Fruit fly (Drosophila melanogaster): Measurements from ENCODE around the gene CG43760.

CG43760 gene

dm6 chr2L:15750523-15751258 lies 26.0 kb downstream of the CG43760 start, which contains the start of gene ND-B17:
Gene ND-B17 (minus strand): TSS chr2L:15751078.
- TF ChIP-seq CG17801 (GFP tag; optimal IDR thresholded peaks at IDR 0.05; ENCODE audit: partially characterized antibody), result no peak

- TF ChIP-seq CG17801 (GFP tag; optimal IDR thresholded peaks at IDR 0.05; ENCODE audit: partially characterized antibody), result peak; percentile 50
These were observed 27.3 kb downstream of the CG43760 start for dm6 chr2L:15749313-15749712.

dm6 chr2L:15748261-15748553 lies 28.4 kb downstream of the CG43760 start:
- no peak for TF ChIP-seq CG17801 (GFP tag; optimal IDR thresholded peaks at IDR 0.05; ENCODE audit: partially characterized antibody)

dm6 chr2L:15747394-15748260 lies 29.0 kb downstream of the CG43760 start, which contains the start of gene CycE:
Gene CycE (minus strand): TSS chr2L:15748150.
- TF ChIP-seq CG17801 (GFP tag; optimal IDR thresholded peaks at IDR 0.05; ENCODE audit: partially characterized antibody), result no peak

dm6 chr2L:15746600-15747393 lies 29.9 kb downstream of the CG43760 start:
- TF ChIP-seq CG17801 (GFP tag; optimal IDR thresholded peaks at IDR 0.05; ENCODE audit: partially characterized antibody), result peak; percentile 84

dm6 chr2L:15745989-15746388 lies 30.7 kb downstream of the CG43760 start:
- TF ChIP-seq CG17801 (GFP tag; optimal IDR thresholded peaks at IDR 0.05; ENCODE audit: partially characterized antibody), result no peak

- peak; percentile 52 for TF ChIP-seq CG17801 (GFP tag; optimal IDR thresholded peaks at IDR 0.05; ENCODE audit: partially characterized antibody)
These were observed 31.4 kb downstream of the CG43760 start for dm6 chr2L:15745036-15745854.

dm6 chr2L:15743578-15743977 lies 33.1 kb downstream of the CG43760 start:
- no peak for TF ChIP-seq CG17801 (GFP tag; optimal IDR thresholded peaks at IDR 0.05; ENCODE audit: partially characterized antibody)

dm6 chr2L:15742976-15743375 lies 33.7 kb downstream of the CG43760 start:
- no peak for TF ChIP-seq CG17801 (GFP tag; optimal IDR thresholded peaks at IDR 0.05; ENCODE audit: partially characterized antibody)

- no peak for TF ChIP-seq CG17801 (GFP tag; optimal IDR thresholded peaks at IDR 0.05; ENCODE audit: partially characterized antibody)
These were observed 35.2 kb downstream of the CG43760 start for dm6 chr2L:15741418-15741817.

- no peak for TF ChIP-seq CG17801 (GFP tag; optimal IDR thresholded peaks at IDR 0.05; ENCODE audit: partially characterized antibody)
These were observed 35.7 kb downstream of the CG43760 start for dm6 chr2L:15740918-15741317.

dm6 chr2L:15735918-15736317 lies 40.7 kb downstream of the CG43760 start:
- TF ChIP-seq CG17801 (GFP tag; optimal IDR thresholded peaks at IDR 0.05; ENCODE audit: partially characterized antibody), result no peak

dm6 chr2L:15731687-15732086 lies 45.0 kb downstream of the CG43760 start:
- TF ChIP-seq CG17801 (GFP tag; optimal IDR thresholded peaks at IDR 0.05; ENCODE audit: partially characterized antibody), result no peak
